Worm (Caenorhabditis elegans) whole organism, midembryonic: ENCODE results near the gene F22B3.5.

Experiments used
- flt-1 ChIP-seq: fragments of 200-800 bp; sonication (Bioruptor generic); IDR thresholded peaks from 2 replicates; pipeline ENCODE4 v1.3.6; 2022; ENCODE audit warnings: missing genetic modification characterization, missing compliant biosample characterization
- med-1 ChIP-seq: sonication (generic microtip); optimal IDR thresholded peaks from 2 replicates; lab custom pipeline; 2017; ENCODE audit warnings: missing genetic modification characterization, mild to moderate bottlenecking, missing compliant biosample characterization, antibody characterized with exemption, missing genetic modification reagents; ENCODE audit not compliant: insufficient read depth
- ztf-23 ChIP-seq: fragments of 200-800 bp; sonication (Bioruptor generic); IDR thresholded peaks from 2 replicates; pipeline ENCODE4 v1.3.6; 2022; ENCODE audit warnings: missing genetic modification reagents, missing genetic modification characterization, missing compliant biosample characterization

ce11 chrIV:11465125-11465524, 48.5 kb upstream of the F22B3.5 start, which contains the start of gene C10C6.3:
- TF ChIP-seq ztf-23 (GFP tag; lab: Robert Waterston, UW) (no peak), flt-1 (GFP tag; lab: Robert Waterston, UW) (no peak), med-1 (GFP tag; lab: Kevin White, UChicago) (no peak)
